Fruit fly (Drosophila melanogaster) whole organism, embryonic: Measurements from ENCODE around the gene Usp30.

ENCODE experiments used
- Atf3 ChIP-seq: fragments of 200-800 bp; sonication (Bioruptor generic); optimal IDR thresholded peaks from 3 replicates; lab custom pipeline; 2016; ENCODE audit warnings: missing biosample characterization, missing genetic modification characterization
- C15 ChIP-seq: fragments of 200-800 bp; sonication (Bioruptor generic); IDR thresholded peaks from 3 replicates; pipeline ENCODE4 v1.3.6; 2022; ENCODE audit warnings: missing biosample characterization, missing genetic modification characterization
- CG13894 ChIP-seq: fragments of 200-800 bp; sonication (Bioruptor generic); optimal IDR thresholded peaks from 3 replicates; lab custom pipeline; 2018; ENCODE audit warnings: missing biosample characterization, mild to moderate bottlenecking, missing genetic modification characterization, moderate library complexity
- CG14667 ChIP-seq: fragments of 200-800 bp; sonication (Bioruptor generic); IDR thresholded peaks from 2 replicates; pipeline ENCODE4 v1.3.6; 2022; ENCODE audit warnings: missing biosample characterization, missing genetic modification characterization
- CG15479 ChIP-seq: fragments of 200-800 bp; sonication (Bioruptor generic); optimal IDR thresholded peaks from 3 replicates; lab custom pipeline; 2019; ENCODE audit warnings: missing biosample characterization, mild to moderate bottlenecking, missing genetic modification characterization, moderate library complexity
- CG15514 ChIP-seq: fragments of 200-800 bp; sonication (Bioruptor generic); optimal IDR thresholded peaks from 3 replicates; lab custom pipeline; 2017; ENCODE audit warnings: missing biosample characterization, missing genetic modification characterization, mild to moderate bottlenecking, moderate library complexity, missing genetic modification reagents
- CG17829 ChIP-seq: fragments of 200-800 bp; optimal IDR thresholded peaks from 2 replicates; lab custom pipeline; 2019; ENCODE audit warnings: missing biosample characterization, mild to moderate bottlenecking, missing genetic modification characterization, moderate library complexity
- CG1792 ChIP-seq: fragments of 200-800 bp; sonication (Bioruptor generic); optimal IDR thresholded peaks from 2 replicates; lab custom pipeline; 2016; ENCODE audit warnings: missing biosample characterization, missing genetic modification characterization
- CG18262 ChIP-seq: fragments of 200-800 bp; optimal IDR thresholded peaks from 3 replicates; lab custom pipeline; 2019; ENCODE audit warnings: missing biosample characterization, mild to moderate bottlenecking, missing genetic modification characterization, moderate library complexity
- CG2678 ChIP-seq: fragments of 200-800 bp; sonication (Bioruptor generic); optimal IDR thresholded peaks from 3 replicates; lab custom pipeline; 2019; ENCODE audit warnings: missing biosample characterization, mild to moderate bottlenecking, missing genetic modification characterization, moderate library complexity
- CG2875 ChIP-seq: fragments of 200-800 bp; sonication (Bioruptor generic); optimal IDR thresholded peaks from 2 replicates; lab custom pipeline; 2017; ENCODE audit warnings: missing biosample characterization, mild to moderate bottlenecking, missing genetic modification characterization, missing genetic modification reagents
- CG2889 ChIP-seq: fragments of 200-800 bp; sonication (Bioruptor generic); IDR thresholded peaks from 3 replicates; pipeline ENCODE4 v1.3.6; 2022; ENCODE audit warnings: missing biosample characterization, missing genetic modification characterization
- CG32772 ChIP-seq: fragments of 200-800 bp; sonication (Bioruptor generic); IDR thresholded peaks from 2 replicates; pipeline ENCODE4 v1.3.6; 2022; ENCODE audit warnings: missing biosample characterization, missing genetic modification characterization
- CG33557 ChIP-seq: fragments of 200-800 bp; sonication (Bioruptor generic); optimal IDR thresholded peaks from 2 replicates; lab custom pipeline; 2019; ENCODE audit warnings: missing biosample characterization, mild to moderate bottlenecking, missing genetic modification characterization, moderate library complexity
- CG34224 ChIP-seq: fragments of 200-800 bp; sonication (Bioruptor generic); IDR thresholded peaks from 3 replicates; pipeline ENCODE4 v1.3.6; 2022; ENCODE audit warnings: missing biosample characterization, missing genetic modification characterization; ENCODE audit not compliant: partially characterized antibody
- CG34376 ChIP-seq: fragments of 200-800 bp; sonication (Bioruptor generic); optimal IDR thresholded peaks from 2 replicates; lab custom pipeline; 2018; ENCODE audit warnings: missing biosample characterization, mild to moderate bottlenecking, missing genetic modification characterization
- CG4360 ChIP-seq: fragments of 200-800 bp; sonication (Bioruptor generic); IDR thresholded peaks from 2 replicates; pipeline ENCODE4 v1.3.6; 2022; ENCODE audit warnings: missing biosample characterization, missing genetic modification characterization
- CG5245 ChIP-seq: fragments of 200-800 bp; sonication (Bioruptor generic); optimal IDR thresholded peaks from 3 replicates; lab custom pipeline; 2016; ENCODE audit warnings: missing biosample characterization, missing genetic modification characterization
- CG6683 ChIP-seq: fragments of 200-800 bp; sonication (Bioruptor generic); optimal IDR thresholded peaks from 2 replicates; lab custom pipeline; 2017; ENCODE audit warnings: missing biosample characterization, mild to moderate bottlenecking, missing genetic modification characterization, missing genetic modification reagents
- CG7839 ChIP-seq: fragments of 200-800 bp; sonication (Bioruptor generic); optimal IDR thresholded peaks from 3 replicates; lab custom pipeline; 2018; ENCODE audit warnings: missing biosample characterization, mild to moderate bottlenecking, missing genetic modification characterization, moderate library complexity
- CG9215 ChIP-seq: fragments of 200-800 bp; sonication (Bioruptor generic); IDR thresholded peaks from 2 replicates; pipeline ENCODE4 v1.3.6; 2022; ENCODE audit warnings: missing biosample characterization, missing genetic modification characterization
- E2f1 ChIP-seq: fragments of 200-800 bp; sonication (Bioruptor generic); IDR thresholded peaks from 2 replicates; pipeline ENCODE4 v1.3.6; 2022; ENCODE audit warnings: missing biosample characterization, missing genetic modification characterization
- HHEX ChIP-seq: fragments of 200-800 bp; sonication (Bioruptor generic); optimal IDR thresholded peaks from 3 replicates; lab custom pipeline; 2017; ENCODE audit warnings: missing biosample characterization, mild to moderate bottlenecking, missing genetic modification characterization, missing genetic modification reagents
- HLH54F ChIP-seq: fragments of 200-800 bp; sonication (Bioruptor generic); optimal IDR thresholded peaks from 3 replicates; lab custom pipeline; 2016; ENCODE audit warnings: missing biosample characterization, missing genetic modification characterization
- NfI ChIP-seq: fragments of 200-800 bp; sonication (Bioruptor generic); optimal IDR thresholded peaks from 3 replicates; lab custom pipeline; 2018; ENCODE audit warnings: missing biosample characterization, mild to moderate bottlenecking, missing genetic modification characterization, moderate library complexity
- Opbp ChIP-seq: fragments of 200-800 bp; sonication (Bioruptor generic); IDR thresholded peaks from 3 replicates; pipeline ENCODE4 v1.3.6; 2022; ENCODE audit warnings: missing biosample characterization, missing genetic modification characterization; ENCODE audit not compliant: partially characterized antibody
- Sox100B ChIP-seq: fragments of 200-800 bp; sonication (Bioruptor generic); optimal IDR thresholded peaks from 3 replicates; lab custom pipeline; 2018; ENCODE audit warnings: missing biosample characterization, mild to moderate bottlenecking, missing genetic modification characterization
- amos ChIP-seq: fragments of 200-800 bp; sonication (Bioruptor generic); IDR thresholded peaks from 2 replicates; pipeline ENCODE4 v1.3.6; 2022; ENCODE audit warnings: missing biosample characterization, missing genetic modification characterization; ENCODE audit not compliant: partially characterized antibody
- ato ChIP-seq: fragments of 200-800 bp; sonication (Bioruptor generic); IDR thresholded peaks from 2 replicates; pipeline ENCODE4 v1.3.6; 2022; ENCODE audit warnings: missing biosample characterization, missing genetic modification characterization; ENCODE audit not compliant: partially characterized antibody
- bsh ChIP-seq, 2 experiments: fragments of 200-800 bp; sonication (Bioruptor generic); optimal IDR thresholded peaks; 2 replicates each; lab custom pipeline; 2017 to 2018; ENCODE audit warnings: mild to moderate bottlenecking in 2 of 2, missing biosample characterization in 2 of 2, missing genetic modification characterization in 2 of 2, moderate library complexity in 1 of 2
- cas ChIP-seq: fragments of 200-800 bp; sonication (Bioruptor generic); IDR thresholded peaks from 2 replicates; pipeline ENCODE4 v1.3.6; 2022; ENCODE audit warnings: missing biosample characterization, missing genetic modification characterization
- crc ChIP-seq: fragments of 200-800 bp; sonication (Bioruptor generic); optimal IDR thresholded peaks from 2 replicates; lab custom pipeline; 2016; ENCODE audit warnings: missing biosample characterization, missing genetic modification characterization
- dysf ChIP-seq: fragments of 200-800 bp; sonication (Bioruptor generic); IDR thresholded peaks from 3 replicates; pipeline ENCODE4 v1.3.6; 2022; ENCODE audit warnings: missing biosample characterization, missing genetic modification characterization
- eve ChIP-seq, 2 experiments: fragments of >200 bp; optimal IDR thresholded peaks; 2 replicates each; lab custom pipeline; 2017; ENCODE audit warnings: missing biosample characterization in 2 of 2, missing genetic modification characterization in 2 of 2
- jumu ChIP-seq: fragments of 200-800 bp; sonication (Bioruptor generic); optimal IDR thresholded peaks from 3 replicates; lab custom pipeline; 2016; ENCODE audit warnings: missing biosample characterization, missing genetic modification characterization
- oc ChIP-seq: fragments of 200-800 bp; sonication (Bioruptor generic); optimal IDR thresholded peaks from 2 replicates; lab custom pipeline; 2018; ENCODE audit warnings: missing biosample characterization, mild to moderate bottlenecking, missing genetic modification characterization, moderate library complexity
- otp ChIP-seq: fragments of 200-800 bp; sonication (Bioruptor generic); IDR thresholded peaks from 3 replicates; pipeline ENCODE4, ENCODE4 v1.3.6; 2022; ENCODE audit warnings: missing biosample characterization, missing genetic modification characterization
- pan ChIP-seq, 4 experiments: fragments of >200 bp in 3 of 4; fragments of 200-800 bp in 1 of 4; sonication (Bioruptor generic) in 1 of 4; optimal IDR thresholded peaks in 3 of 4; IDR thresholded peaks in 1 of 4; 2 replicates each; pipeline versions ENCODE4 v1.3.6 to Lab custom; 2017 to 2022; ENCODE audit warnings: missing biosample characterization in 2 of 4, missing genetic modification characterization in 2 of 4, mixed read lengths in 1 of 4
- ranshi ChIP-seq: fragments of 200-800 bp; sonication (Bioruptor generic); IDR thresholded peaks from 2 replicates; pipeline ENCODE4 v1.3.6; 2022; ENCODE audit warnings: missing biosample characterization, missing genetic modification characterization
- salm ChIP-seq: fragments of 200-800 bp; sonication (Bioruptor generic); optimal IDR thresholded peaks from 2 replicates; lab custom pipeline; 2018; ENCODE audit warnings: missing biosample characterization, mild to moderate bottlenecking, missing genetic modification characterization
- sc ChIP-seq, 3 experiments: fragments of >200 bp in 2 of 3; fragments of 200-800 bp in 1 of 3; sonication (Bioruptor generic) in 1 of 3; optimal IDR thresholded peaks; 2 replicates in 2 of 3; 3 replicates in 1 of 3; lab custom pipeline; 2017; ENCODE audit warnings: mild to moderate bottlenecking in 1 of 3, missing biosample characterization in 1 of 3, missing genetic modification characterization in 1 of 3, missing genetic modification reagents in 1 of 3
- seq ChIP-seq: fragments of 200-800 bp; sonication (Bioruptor generic); IDR thresholded peaks from 2 replicates; pipeline ENCODE4 v1.3.6; 2022; ENCODE audit warnings: missing biosample characterization, missing genetic modification characterization
- shn ChIP-seq: fragments of 200-800 bp; sonication (Bioruptor generic); optimal IDR thresholded peaks from 3 replicates; lab custom pipeline; 2016; ENCODE audit warnings: missing biosample characterization, missing genetic modification characterization
- sim ChIP-seq: fragments of 200-800 bp; sonication (Bioruptor generic); IDR thresholded peaks from 2 replicates; pipeline ENCODE4 v1.3.6; 2022; ENCODE audit warnings: missing biosample characterization, missing genetic modification characterization
- tio ChIP-seq: fragments of 200-800 bp; sonication (Bioruptor generic); optimal IDR thresholded peaks from 2 replicates; lab custom pipeline; 2017; ENCODE audit warnings: missing biosample characterization, missing genetic modification characterization, inconsistent platforms
- twi ChIP-seq: fragments of 200-800 bp; optimal IDR thresholded peaks from 2 replicates; lab custom pipeline; 2019; ENCODE audit warnings: missing biosample characterization, mild to moderate bottlenecking, missing genetic modification characterization, moderate library complexity
- zfh1 ChIP-seq: fragments of 200-800 bp; sonication (Bioruptor generic); IDR thresholded peaks from 3 replicates; pipeline ENCODE4 v1.3.6; 2022; ENCODE audit warnings: missing biosample characterization, missing genetic modification characterization

Gene Usp30

DNA sequence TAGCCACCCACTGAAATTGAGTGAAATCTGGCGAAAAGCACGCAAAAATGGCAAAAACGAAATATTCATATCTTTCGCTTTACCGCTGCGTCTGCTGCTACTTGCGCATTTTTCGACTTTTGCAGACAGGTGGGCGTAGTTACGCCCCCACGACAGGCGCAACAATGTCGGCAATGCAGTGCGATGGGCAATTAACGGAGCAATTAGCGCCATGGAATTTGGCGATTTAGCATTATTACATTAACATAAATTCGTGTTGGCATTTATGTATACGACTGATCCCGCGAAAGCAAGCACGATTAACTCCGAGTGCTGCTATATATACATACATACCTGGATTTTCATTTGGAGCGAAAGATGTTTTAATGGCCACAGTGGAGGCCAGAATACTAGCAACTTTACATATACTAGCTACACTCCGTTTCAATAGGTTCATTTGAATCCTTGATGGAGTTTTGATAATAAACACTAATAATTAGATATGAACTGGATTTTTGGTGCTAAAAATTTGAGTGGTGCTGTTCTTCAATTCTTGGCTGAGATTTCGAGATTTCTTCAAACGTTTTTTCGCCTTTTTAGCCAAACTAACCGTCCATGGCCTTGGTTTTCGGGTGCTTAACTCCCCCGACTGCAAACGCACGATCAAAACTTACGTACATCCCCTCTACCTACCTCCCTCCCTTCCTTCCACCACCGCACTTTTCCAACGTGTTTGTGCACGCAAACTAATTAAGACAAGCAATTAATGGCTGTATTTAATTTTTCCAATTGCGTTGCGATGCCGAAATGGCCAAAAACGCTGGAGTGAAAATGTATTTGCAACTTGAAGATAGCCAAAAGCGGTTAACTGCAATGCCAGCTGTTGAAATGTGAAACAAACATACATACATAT is 17.5 kb upstream of the Usp30 start (continued):
- TF ChIP-seq sc (optimal IDR thresholded peaks at IDR 0.05; lab: Kevin White, UChicago) (no peak), sc (GFP tag; optimal IDR thresholded peaks at IDR 0.05; lab: Kevin White, UChicago) (no peak), CG1792 (GFP tag; lab: Kevin White, UChicago) (no peak), crc (GFP tag; lab: Kevin White, UChicago) (no peak), CG17829 (tag; lab: Kevin White, UChicago) (no peak), otp (GFP tag; lab: Robert Waterston, UW) (no peak), eve (GFP tag; optimal IDR thresholded peaks at IDR 0.05; lab: Kevin White, UChicago) (no peak), CG5245 (GFP tag; lab: Kevin White, UChicago) (no peak), Opbp (GFP tag; lab: Robert Waterston, UW) (no peak), Atf3 (no peak), cas (GFP tag; lab: Robert Waterston, UW) (no peak), sim (GFP tag; lab: Robert Waterston, UW) (no peak), CG4360 (GFP tag; lab: Robert Waterston, UW) (no peak), Sox100B (GFP tag; lab: Kevin White, UChicago) (no peak), seq (no peak), salm (tag; lab: Kevin White, UChicago) (no peak), HLH54F (GFP tag; lab: Kevin White, UChicago) (peak; percentile 44), shn (no peak), C15 (GFP tag; lab: Robert Waterston, UW) (no peak), CG2678 (tag; lab: Kevin White, UChicago) (peak; percentile 28), CG2875 (GFP tag; lab: Kevin White, UChicago) (no peak), zfh1 (GFP tag; lab: Robert Waterston, UW) (0 out of 3 replicates have a peak, but pooled peaks have one; percentile 53), CG7839 (tag; lab: Kevin White, UChicago) (peak; percentile 35), bsh (GFP tag; optimal IDR thresholded peaks at IDR 0.05; lab: Kevin White, UChicago) (peak in 1 of 2 experiments; percentile 61), ranshi (GFP tag; lab: Robert Waterston, UW) (0 out of 2 replicates have a peak, but pooled peaks have one; percentile 40), CG9215 (no peak), E2f1 (GFP tag; lab: Robert Waterston, UW) (0 out of 2 replicates have a peak, but pooled peaks have one; percentile 38), jumu (GFP tag; lab: Kevin White, UChicago) (no peak), oc (tag; lab: Kevin White, UChicago) (no peak), tio (GFP tag; lab: Kevin White, UChicago) (no peak), CG14667 (GFP tag; lab: Robert Waterston, UW) (no peak), CG15479 (GFP tag; lab: Kevin White, UChicago) (no peak), CG33557 (no peak), CG13894 (tag; lab: Kevin White, UChicago) (no peak), CG32772 (GFP tag; lab: Robert Waterston, UW) (peak; percentile 27; the same call in 1 of the 2 replicates), twi (no peak), CG34376 (GFP tag; lab: Kevin White, UChicago) (no peak), dysf (GFP tag; lab: Robert Waterston, UW) (peak; percentile 52; the same call in 2 of the 3 replicates), CG34224 (no peak), amos (GFP tag; lab: Robert Waterston, UW) (no peak), HHEX (GFP tag; lab: Kevin White, UChicago) (no peak), CG6683 (GFP tag; lab: Kevin White, UChicago) (no peak), CG18262 (tag; lab: Kevin White, UChicago) (peak; percentile 3), ato (GFP tag; lab: Robert Waterston, UW) (no peak), CG2889 (GFP tag; lab: Robert Waterston, UW) (no peak), pan (optimal IDR thresholded peaks at IDR 0.05; lab: Kevin White, UChicago) (no peak), pan (GFP tag; optimal IDR thresholded peaks at IDR 0.05 in 1 of 2, IDR thresholded peaks at IDR 0.05 in 1 of 2) (peak in 1 of 2 experiments; percentile 46), NfI (GFP tag; lab: Kevin White, UChicago) (peak; percentile 23), CG15514 (GFP tag; lab: Kevin White, UChicago) (no peak)
